Worm (Caenorhabditis elegans): ENCODE results near the gene pitr-5.

pitr-5 gene

DNA sequence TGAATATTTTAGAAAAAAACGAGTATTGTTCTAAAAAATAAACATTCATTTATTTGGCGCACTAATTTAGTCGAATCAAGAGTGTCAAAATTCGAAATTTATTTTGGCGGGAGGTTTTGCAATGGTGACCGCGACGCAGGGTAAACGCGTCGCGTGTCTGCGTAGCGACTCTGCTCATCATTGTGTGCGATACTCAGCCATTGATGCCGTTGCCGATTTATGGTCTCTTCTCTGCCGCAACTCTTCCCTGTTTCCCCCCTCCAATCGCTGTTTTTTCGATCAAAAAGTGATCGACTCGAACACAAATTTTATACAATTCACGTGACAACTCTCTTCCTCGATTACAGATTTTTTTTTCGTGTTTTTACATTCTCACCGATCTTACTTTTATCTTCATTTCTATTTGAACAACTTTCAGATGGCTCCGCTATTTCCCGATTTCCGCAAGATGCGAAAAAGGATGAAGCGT, 11.9 kb downstream of the pitr-5 start, which contains the start of gene F09G2.2 (continued):
- 0 out of 2 replicates have a peak, but pooled peaks have one; percentile 48 for TF ChIP-seq hmg-20 (GFP tag; IDR thresholded peaks at IDR 0.05)
- TF ChIP-seq lsl-1 (GFP tag; optimal IDR thresholded peaks at IDR 0.05): peak; percentile 80
- peak; percentile 55 for TF ChIP-seq him-1 (tag; optimal IDR thresholded peaks at IDR 0.05)
- TF ChIP-seq ceh-100 (GFP tag; IDR thresholded peaks at IDR 0.05): peak; percentile 71
- peak; percentile 57 for TF ChIP-seq F22D6.2 (tag; optimal IDR thresholded peaks at IDR 0.05)
- peak; percentile 0 for TF ChIP-seq B0035.1 (tag; optimal IDR thresholded peaks at IDR 0.05)
- peak; percentile 73 for TF ChIP-seq attf-3 (GFP tag; conservative IDR thresholded peaks at IDR 0.05)
- peak; percentile 82 for TF ChIP-seq madf-8 (GFP tag; conservative IDR thresholded peaks at IDR 0.05)
- 0 out of 2 replicates have a peak, but pooled peaks have one; percentile 53 for TF ChIP-seq B0019.2 (GFP tag; conservative IDR thresholded peaks at IDR 0.05)
- peak; percentile 66 for TF ChIP-seq athp-1 (tag; optimal IDR thresholded peaks at IDR 0.05)
- no peak for TF ChIP-seq dpff-1 (tag; optimal IDR thresholded peaks at IDR 0.05)
- peak; percentile 68 for TF ChIP-seq ZK185.1 (tag; optimal IDR thresholded peaks at IDR 0.05; ENCODE audit: poor library complexity, severe bottlenecking)
- peak; percentile 88 for TF ChIP-seq ceh-27 (GFP tag; optimal IDR thresholded peaks at IDR 0.05)
- peak; percentile 90 for TF ChIP-seq nhr-80 (tag; optimal IDR thresholded peaks at IDR 0.05)
- peak; percentile 42 for TF ChIP-seq gei-17 (GFP tag; optimal IDR thresholded peaks at IDR 0.05)
- TF ChIP-seq lag-1 (GFP tag; IDR thresholded peaks at IDR 0.05): no peak
- no peak for TF ChIP-seq T07F8.4 (tag; optimal IDR thresholded peaks at IDR 0.05)
- peak; percentile 3 to 93 (median 10) for TF ChIP-seq lin-35 (GFP tag; optimal IDR thresholded peaks at IDR 0.05)
- no peak for TF ChIP-seq cebp-2 (GFP tag; IDR thresholded peaks at IDR 0.05)
- TF ChIP-seq ztf-6 (GFP tag; IDR thresholded peaks at IDR 0.05): no peak
- TF ChIP-seq hrde-1 (tag; optimal IDR thresholded peaks at IDR 0.05; ENCODE audit: borderline replicate concordance): peak; percentile 14
- TF ChIP-seq xnd-1 (tag; optimal IDR thresholded peaks at IDR 0.05): peak; percentile 77
- TF ChIP-seq Y95B8A.8 (GFP tag; IDR thresholded peaks at IDR 0.05): peak; percentile 84
- TF ChIP-seq ets-4 (GFP tag; optimal IDR thresholded peaks at IDR 0.05): peak; percentile 42
- 0 out of 2 replicates have a peak, but pooled peaks have one; percentile 6 for TF ChIP-seq ztf-28 (GFP tag; IDR thresholded peaks at IDR 0.05)
- TF ChIP-seq atf-7 (tag; optimal IDR thresholded peaks at IDR 0.05): peak; percentile 14
- TF ChIP-seq Y67H2A.10 (GFP tag; conservative IDR thresholded peaks at IDR 0.05): peak; percentile 76; the same call in 1 of the 2 replicates
- TF ChIP-seq snpc-1.1 (tag; optimal IDR thresholded peaks at IDR 0.05; ENCODE audit: insufficient read depth): peak; percentile 56
- peak; percentile 96 for TF ChIP-seq ekl-4 (GFP tag; IDR thresholded peaks at IDR 0.05)
- TF ChIP-seq akir-1 (GFP tag; optimal IDR thresholded peaks at IDR 0.05): no peak
- peak; percentile 5 for TF ChIP-seq mxl-1 (tag; optimal IDR thresholded peaks at IDR 0.05)
- no peak for TF ChIP-seq nhr-120 (GFP tag; IDR thresholded peaks at IDR 0.05)
- TF ChIP-seq D2030.7 (GFP tag; IDR thresholded peaks at IDR 0.05): peak; percentile 88
- TF ChIP-seq lin-26 (GFP tag; IDR thresholded peaks at IDR 0.05): no peak
- no peak for TF ChIP-seq mel-28 (tag; optimal IDR thresholded peaks at IDR 0.05; ENCODE audit: borderline replicate concordance)
- TF ChIP-seq madf-3 (GFP tag; IDR thresholded peaks at IDR 0.05): peak; percentile 100
- TF ChIP-seq ztf-18 (tag; optimal IDR thresholded peaks at IDR 0.05): peak; percentile 70
- no peak for TF ChIP-seq aptf-3 (GFP tag; IDR thresholded peaks at IDR 0.05)
- TF ChIP-seq lin-54 (GFP tag; optimal IDR thresholded peaks at IDR 0.05): peak; percentile 93
- no peak for TF ChIP-seq die-1 (tag; optimal IDR thresholded peaks at IDR 0.05)
- peak; percentile 84 for TF ChIP-seq lir-1 (GFP tag; conservative IDR thresholded peaks at IDR 0.05)
- no peak for TF ChIP-seq F10E7.11 (tag; optimal IDR thresholded peaks at IDR 0.05)
- TF ChIP-seq ceh-79 (tag; optimal IDR thresholded peaks at IDR 0.05): no peak
- peak; percentile 72 for TF ChIP-seq tbp1 (GFP tag; optimal IDR thresholded peaks at IDR 0.05)
- TF ChIP-seq F37B4.10 (GFP tag; IDR thresholded peaks at IDR 0.05): no peak
- no peak for TF ChIP-seq ztf-3 (GFP tag; optimal IDR thresholded peaks at IDR 0.05)
- TF ChIP-seq nhr-27 (tag; optimal IDR thresholded peaks at IDR 0.05): no peak
- peak; percentile 72; the same call in 1 of the 2 replicates for TF ChIP-seq hsf-1 (GFP tag; IDR thresholded peaks at IDR 0.05)
